Fruit fly (Drosophila melanogaster) whole organism, prepupa: Measurements from ENCODE around the gene Polr3E.
A peak's percentile ranks its signal among the peaks of the same experiment; 100 is the strongest.

Experiments used
- Blimp-1 ChIP-seq: fragments of 200-800 bp; sonication (Bioruptor generic); optimal IDR thresholded peaks from 3 replicates; lab custom pipeline; 2017; ENCODE audit warnings: missing biosample characterization, missing genetic modification characterization, mild to moderate bottlenecking, moderate library complexity, missing genetic modification reagents
- CG15336 ChIP-seq: fragments of 200-800 bp; sonication (Bioruptor generic); IDR thresholded peaks from 2 replicates; pipeline ENCODE4 v1.3.6; 2022; ENCODE audit warnings: missing biosample characterization, missing genetic modification characterization
- CG34406 ChIP-seq: fragments of 200-800 bp; sonication (Bioruptor generic); optimal IDR thresholded peaks from 3 replicates; lab custom pipeline; 2016; ENCODE audit warnings: missing biosample characterization, missing genetic modification characterization
- CG8319 ChIP-seq: fragments of 200-800 bp; sonication (Bioruptor generic); optimal IDR thresholded peaks from 3 replicates; lab custom pipeline; 2016; ENCODE audit warnings: missing biosample characterization, missing genetic modification characterization
- Eip78C ChIP-seq: fragments of 200-800 bp; sonication (Bioruptor generic); peaks from one replicate; lab custom pipeline; 2016; ENCODE audit warnings: missing biosample characterization, missing genetic modification characterization
- Hr39 ChIP-seq: fragments of 200-800 bp; sonication (Bioruptor generic); optimal IDR thresholded peaks from 2 replicates; lab custom pipeline; 2016; ENCODE audit warnings: missing biosample characterization, missing genetic modification characterization
- Lpt ChIP-seq: fragments of 200-800 bp; sonication (Bioruptor generic); optimal IDR thresholded peaks from 3 replicates; lab custom pipeline; 2016; ENCODE audit warnings: missing biosample characterization, missing genetic modification characterization
- OdsH ChIP-seq: fragments of 200-800 bp; sonication (Bioruptor generic); optimal IDR thresholded peaks from 3 replicates; lab custom pipeline; 2016; ENCODE audit warnings: missing biosample characterization, missing genetic modification characterization
- Sox102F ChIP-seq: fragments of 200-800 bp; sonication (Bioruptor generic); optimal IDR thresholded peaks from 2 replicates; lab custom pipeline; 2016; ENCODE audit warnings: missing biosample characterization, mild to moderate bottlenecking, missing genetic modification characterization
- fd85E ChIP-seq: fragments of 200-800 bp; sonication (Bioruptor generic); optimal IDR thresholded peaks from 3 replicates; lab custom pipeline; 2016; ENCODE audit warnings: missing biosample characterization, missing genetic modification characterization
- fkh ChIP-seq: fragments of 200-800 bp; sonication (Bioruptor generic); optimal IDR thresholded peaks from 3 replicates; lab custom pipeline; 2017; ENCODE audit warnings: missing biosample characterization, mild to moderate bottlenecking, missing genetic modification characterization, moderate library complexity
- lz ChIP-seq: fragments of 200-800 bp; sonication (Bioruptor generic); optimal IDR thresholded peaks from 3 replicates; lab custom pipeline; 2016; ENCODE audit warnings: missing biosample characterization, missing genetic modification characterization
- pdm3 ChIP-seq: fragments of 200-800 bp; sonication (Bioruptor generic); optimal IDR thresholded peaks from 3 replicates; lab custom pipeline; 2016; ENCODE audit warnings: missing biosample characterization, missing genetic modification characterization

DNA sequence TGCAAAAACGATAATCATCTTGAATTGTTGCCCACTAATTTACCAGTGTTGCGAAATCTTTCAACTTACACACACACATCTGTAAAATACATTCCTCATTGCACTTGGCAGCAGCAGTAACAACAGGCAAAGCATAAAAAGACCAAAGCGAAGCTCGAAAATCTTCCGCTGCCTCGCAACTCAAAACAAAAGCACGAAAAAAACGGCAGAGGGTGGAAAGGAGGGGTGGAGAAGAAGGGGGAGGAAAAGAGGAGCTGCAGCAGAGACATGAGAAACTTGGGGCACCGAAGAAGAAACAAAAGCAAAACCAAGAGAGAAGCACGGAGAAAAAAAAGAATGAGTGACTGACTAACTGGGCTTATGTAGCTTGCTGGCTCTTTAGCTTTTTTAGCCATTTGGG, 18.2 kb upstream of the Polr3E start:
- TF ChIP-seq Blimp-1 (GFP tag; lab: Kevin White, UChicago): no peak
- no peak for TF ChIP-seq CG34406 (GFP tag; lab: Kevin White, UChicago)
- TF ChIP-seq fkh (GFP tag; lab: Kevin White, UChicago): no peak
- no peak for TF ChIP-seq pdm3
- peak; percentile 5 for TF ChIP-seq CG8319
- TF ChIP-seq Hr39 (GFP tag; lab: Kevin White, UChicago): no peak
- no peak for TF ChIP-seq Lpt (GFP tag; lab: Kevin White, UChicago)
- TF ChIP-seq fd85E (GFP tag; lab: Kevin White, UChicago): no peak
- no peak for TF ChIP-seq CG15336 (GFP tag; lab: Robert Waterston, UW)
- TF ChIP-seq lz: no peak
- no peak for TF ChIP-seq OdsH (GFP tag; lab: Kevin White, UChicago)
- TF ChIP-seq Eip78C: no peak
- TF ChIP-seq Sox102F: peak; percentile 37
